Worm (Caenorhabditis elegans) whole organism, L2 larva: ENCODE results near the gene Y47D3B.3.

Experiments
- F13H6.1 ChIP-seq: sonication (generic microtip); optimal IDR thresholded peaks from 2 replicates; lab custom pipeline; 2016; ENCODE audit warnings: missing genetic modification characterization, missing compliant biosample characterization
- aly-2 ChIP-seq: fragments of 150-350 bp; optimal IDR thresholded peaks from 2 replicates; lab custom pipeline; 2014; ENCODE audit warnings: missing biosample characterization, missing genetic modification characterization
- ama-1 ChIP-seq: fragments of 150-350 bp; optimal IDR thresholded peaks from 2 replicates; lab custom pipeline; 2018; ENCODE audit warnings: inconsistent platforms
- blmp-1 ChIP-seq: sonication (generic microtip); optimal IDR thresholded peaks from 2 replicates; lab custom pipeline; 2017; ENCODE audit warnings: missing genetic modification characterization, mild to moderate bottlenecking, missing compliant biosample characterization, antibody characterized with exemption, moderate library complexity; ENCODE audit not compliant: insufficient read depth
- dmd-4 ChIP-seq: sonication (generic microtip); optimal IDR thresholded peaks from 2 replicates; lab custom pipeline; 2017; ENCODE audit warnings: missing biosample characterization, missing genetic modification characterization
- mdl-1 ChIP-seq, 2 experiments: fragments of 150-350 bp in 1 of 2; sonication (generic microtip) in 1 of 2; optimal IDR thresholded peaks; 2 replicates each; lab custom pipeline; 2017; ENCODE audit warnings: missing biosample characterization in 2 of 2, missing genetic modification characterization in 2 of 2
- nhr-12 ChIP-seq: fragments of 150-350 bp; optimal IDR thresholded peaks from 2 replicates; lab custom pipeline; 2014; ENCODE audit warnings: missing biosample characterization, missing genetic modification characterization
- nhr-237 ChIP-seq: fragments of 150-350 bp; optimal IDR thresholded peaks from 2 replicates; lab custom pipeline; 2014; ENCODE audit warnings: missing biosample characterization, missing genetic modification characterization
- skn-1 ChIP-seq: sonication (generic microtip); optimal IDR thresholded peaks from 2 replicates; lab custom pipeline; 2017; ENCODE audit warnings: missing biosample characterization, missing genetic modification characterization

DNA sequence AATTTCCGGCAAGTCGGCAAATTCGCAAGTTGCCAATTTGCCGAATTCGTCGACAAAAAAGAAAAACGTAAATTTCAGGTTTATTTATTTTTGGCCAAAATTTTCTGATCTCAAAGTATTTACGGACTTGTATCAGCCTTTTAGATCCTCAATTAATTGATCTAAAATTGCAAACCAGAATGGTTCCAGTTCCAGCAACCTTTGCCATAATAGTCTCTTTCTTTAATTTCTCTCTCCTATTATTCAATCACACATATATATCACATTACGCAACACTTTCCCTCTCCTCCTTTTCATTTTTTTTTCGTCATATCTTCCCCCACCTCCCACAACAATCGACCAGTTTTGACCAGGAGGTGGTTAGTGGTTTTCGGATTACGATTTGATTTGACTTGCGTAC lies at the start of gene Y47D3B.3:
- TF ChIP-seq aly-2 (tag; lab: Kevin White, UChicago) (no peak), F13H6.1 (tag; lab: Kevin White, UChicago) (no peak), nhr-237 (tag; lab: Kevin White, UChicago) (no peak), mdl-1 (tag; optimal IDR thresholded peaks at IDR 0.05; lab: Kevin White, UChicago) (no peak), dmd-4 (tag; lab: Kevin White, UChicago) (no peak), blmp-1 (tag; lab: Kevin White, UChicago) (no peak), nhr-12 (no peak), ama-1 (lab: Kevin White, UChicago) (no peak), skn-1 (tag; lab: Kevin White, UChicago) (no peak)
